Fruit fly (Drosophila melanogaster): ENCODE data around the gene CG10514.

CG10514 gene

dm6 chr3R:25266751-25267150 lies 12.9 kb downstream of the CG10514 start:
- TF ChIP-seq Myc (optimal IDR thresholded peaks at IDR 0.05) = no peak
- TF ChIP-seq usp (GFP tag; optimal IDR thresholded peaks at IDR 0.05) = no peak
- no peak for TF ChIP-seq sv (GFP tag; optimal IDR thresholded peaks at IDR 0.05)
- no peak for TF ChIP-seq Rel (GFP tag; optimal IDR thresholded peaks at IDR 0.05)
- no peak for TF ChIP-seq Rel (tag; optimal IDR thresholded peaks at IDR 0.05)
- TF ChIP-seq N (GFP tag; optimal IDR thresholded peaks at IDR 0.05) = no peak
- no peak for TF ChIP-seq Dif (GFP tag; optimal IDR thresholded peaks at IDR 0.05; ENCODE audit: partially characterized antibody)
- no peak for TF ChIP-seq Abd-B (GFP tag; optimal IDR thresholded peaks at IDR 0.05)
- TF ChIP-seq ey (GFP tag; optimal IDR thresholded peaks at IDR 0.05) = no peak
- TF ChIP-seq jim (GFP tag; optimal IDR thresholded peaks at IDR 0.05) = no peak
- TF ChIP-seq lola (GFP tag; optimal IDR thresholded peaks at IDR 0.05) = no peak
- TF ChIP-seq psq (GFP tag; optimal IDR thresholded peaks at IDR 0.05) = no peak
- TF ChIP-seq br (GFP tag; optimal IDR thresholded peaks at IDR 0.05) = no peak
- TF ChIP-seq rgr (GFP tag; optimal IDR thresholded peaks at IDR 0.05) = no peak
- no peak for TF ChIP-seq foxo (GFP tag; optimal IDR thresholded peaks at IDR 0.05)

- no peak for TF ChIP-seq pan (optimal IDR thresholded peaks at IDR 0.05)
- TF ChIP-seq Rel (GFP tag; optimal IDR thresholded peaks at IDR 0.05) = no peak
- TF ChIP-seq Rel (tag; optimal IDR thresholded peaks at IDR 0.05) = peak; percentile 54
- TF ChIP-seq sage (GFP tag; optimal IDR thresholded peaks at IDR 0.05) = no peak
- no peak for TF ChIP-seq sv (GFP tag; optimal IDR thresholded peaks at IDR 0.05)
- TF ChIP-seq Myc (optimal IDR thresholded peaks at IDR 0.05) = peak; percentile 75
- TF ChIP-seq Sp1 (GFP tag; optimal IDR thresholded peaks at IDR 0.05) = peak; percentile 13
- TF ChIP-seq Hnf4 (GFP tag; optimal IDR thresholded peaks at IDR 0.05) = no peak
- TF ChIP-seq OdsH (GFP tag; optimal IDR thresholded peaks at IDR 0.05) = no peak
- TF ChIP-seq CrebA (GFP tag; optimal IDR thresholded peaks at IDR 0.05; ENCODE audit: borderline replicate concordance) = no peak
- no peak for TF ChIP-seq dl (GFP tag; optimal IDR thresholded peaks at IDR 0.05; ENCODE audit: insufficient read depth in 1 of 2, partially characterized antibody in 2 of 2)
- no peak for TF ChIP-seq CG32264 (GFP tag; optimal IDR thresholded peaks at IDR 0.05)
- TF ChIP-seq dsf (GFP tag; optimal IDR thresholded peaks at IDR 0.05; ENCODE audit: borderline replicate concordance) = no peak
- no peak for TF ChIP-seq brk (GFP tag; optimal IDR thresholded peaks at IDR 0.05)
- TF ChIP-seq psq (GFP tag; optimal IDR thresholded peaks at IDR 0.05) = no peak
- TF ChIP-seq Mio (GFP tag; optimal IDR thresholded peaks at IDR 0.05) = no peak
- peak; percentile 100 for TF ChIP-seq N (GFP tag; optimal IDR thresholded peaks at IDR 0.05)
- no peak for TF ChIP-seq dmrt93B (GFP tag; optimal IDR thresholded peaks at IDR 0.05)
- TF ChIP-seq foxo (GFP tag; optimal IDR thresholded peaks at IDR 0.05) = no peak
- TF ChIP-seq ey (GFP tag; optimal IDR thresholded peaks at IDR 0.05) = no peak
- no peak for TF ChIP-seq tai (GFP tag; optimal IDR thresholded peaks at IDR 0.05)
- TF ChIP-seq Vsx2 (GFP tag; optimal IDR thresholded peaks at IDR 0.05; ENCODE audit: partially characterized antibody) = no peak
- no peak for TF ChIP-seq CG9705 (GFP tag; optimal IDR thresholded peaks at IDR 0.05)
- TF ChIP-seq Dfd (GFP tag; optimal IDR thresholded peaks at IDR 0.05) = no peak
- peak; percentile 59 for TF ChIP-seq Abd-B (GFP tag; optimal IDR thresholded peaks at IDR 0.05)
- TF ChIP-seq lola (GFP tag; optimal IDR thresholded peaks at IDR 0.05) = no peak
- TF ChIP-seq Jra (GFP tag; optimal IDR thresholded peaks at IDR 0.05) = no peak
- TF ChIP-seq Hr78 (GFP tag; optimal IDR thresholded peaks at IDR 0.05) = peak; percentile 79
Observed at dm6 chr3R:25265589-25266201, 14.0 kb downstream of the CG10514 start, which contains the start of the genes GlnRS and RIOK2. Gene GlnRS, minus strand, starts transcription at chr3R:25265721. Gene RIOK2, plus strand, starts transcription at chr3R:25265844.

- TF ChIP-seq foxo (GFP tag; optimal IDR thresholded peaks at IDR 0.05) = peak; percentile 25 to 79
- no peak for TF ChIP-seq Hnf4 (GFP tag; optimal IDR thresholded peaks at IDR 0.05)
- TF ChIP-seq Rel (GFP tag; optimal IDR thresholded peaks at IDR 0.05) = no peak
- peak; percentile 53 for TF ChIP-seq Rel (tag; optimal IDR thresholded peaks at IDR 0.05)
- peak; percentile 55 for TF ChIP-seq OdsH (GFP tag; optimal IDR thresholded peaks at IDR 0.05)
- TF ChIP-seq brk (GFP tag; optimal IDR thresholded peaks at IDR 0.05) = no peak
- peak; percentile 83 for TF ChIP-seq h (GFP tag; optimal IDR thresholded peaks at IDR 0.05)
- TF ChIP-seq sage (GFP tag; optimal IDR thresholded peaks at IDR 0.05) = no peak
- TF ChIP-seq rgr (GFP tag; optimal IDR thresholded peaks at IDR 0.05) = peak; percentile 71
- TF ChIP-seq HLH106 (tag; optimal IDR thresholded peaks at IDR 0.05) = peak; percentile 72
- TF ChIP-seq CrebA (GFP tag; optimal IDR thresholded peaks at IDR 0.05; ENCODE audit: borderline replicate concordance) = no peak
- peak; percentile 99 for TF ChIP-seq Myc (optimal IDR thresholded peaks at IDR 0.05)
- TF ChIP-seq N (GFP tag; optimal IDR thresholded peaks at IDR 0.05) = no peak
- no peak for TF ChIP-seq tai (GFP tag; optimal IDR thresholded peaks at IDR 0.05)
- TF ChIP-seq Jra (GFP tag; optimal IDR thresholded peaks at IDR 0.05) = peak; percentile 62
- TF ChIP-seq sv (GFP tag; optimal IDR thresholded peaks at IDR 0.05) = peak; percentile 67
- TF ChIP-seq Vsx2 (GFP tag; optimal IDR thresholded peaks at IDR 0.05; ENCODE audit: partially characterized antibody) = no peak
- TF ChIP-seq woc (GFP tag; optimal IDR thresholded peaks at IDR 0.05) = peak; percentile 93
- no peak for TF ChIP-seq Dif (GFP tag; optimal IDR thresholded peaks at IDR 0.05; ENCODE audit: partially characterized antibody)
- TF ChIP-seq br (GFP tag; optimal IDR thresholded peaks at IDR 0.05) = peak; percentile 72
- TF ChIP-seq GATAd (GFP tag; optimal IDR thresholded peaks at IDR 0.05) = peak; percentile 57
- TF ChIP-seq usp (GFP tag; optimal IDR thresholded peaks at IDR 0.05) = no peak
- TF ChIP-seq pan (optimal IDR thresholded peaks at IDR 0.05) = no peak
- peak; percentile 72 for TF ChIP-seq CG9705 (GFP tag; optimal IDR thresholded peaks at IDR 0.05)
- TF ChIP-seq ey (GFP tag; optimal IDR thresholded peaks at IDR 0.05) = peak; percentile 75
- no peak for TF ChIP-seq jim (GFP tag; optimal IDR thresholded peaks at IDR 0.05)
- TF ChIP-seq lola (GFP tag; optimal IDR thresholded peaks at IDR 0.05) = no peak
- peak; percentile 74 for TF ChIP-seq Sp1 (GFP tag; optimal IDR thresholded peaks at IDR 0.05)
- TF ChIP-seq dmrt93B (GFP tag; optimal IDR thresholded peaks at IDR 0.05) = no peak
- TF ChIP-seq dl (GFP tag; optimal IDR thresholded peaks at IDR 0.05; ENCODE audit: insufficient read depth in 1 of 2, partially characterized antibody in 2 of 2) = no peak
- TF ChIP-seq psq (GFP tag; optimal IDR thresholded peaks at IDR 0.05) = peak; percentile 52
- TF ChIP-seq fru (GFP tag; optimal IDR thresholded peaks at IDR 0.05) = peak; percentile 75
- TF ChIP-seq Abd-B (GFP tag; optimal IDR thresholded peaks at IDR 0.05) = no peak
- no peak for TF ChIP-seq Hr83 (GFP tag; optimal IDR thresholded peaks at IDR 0.05; ENCODE audit: poor library complexity, severe bottlenecking)
- TF ChIP-seq Mio (GFP tag; optimal IDR thresholded peaks at IDR 0.05) = no peak
- TF ChIP-seq dsf (GFP tag; optimal IDR thresholded peaks at IDR 0.05; ENCODE audit: borderline replicate concordance) = no peak
- TF ChIP-seq Dfd (GFP tag; optimal IDR thresholded peaks at IDR 0.05) = no peak
- peak; percentile 36 for TF ChIP-seq CG32264 (GFP tag; optimal IDR thresholded peaks at IDR 0.05)
Observed at dm6 chr3R:25262322-25262761, 17.3 kb downstream of the CG10514 start, which contains the start of the genes Kdsr and CG11858. Gene Kdsr, minus strand, starts transcription at chr3R:25262498. Gene CG11858, plus strand, starts transcription at chr3R:25262741.
